Worm (Caenorhabditis elegans) whole organism, L4 larva: ENCODE results near the gene Y48G9A.11.
A peak's percentile ranks its signal among the peaks of the same experiment; 100 is the strongest.

ENCODE experiments used
- Y75B8A.6 ChIP-seq: fragments of 200-800 bp; sonication (Bioruptor generic); IDR thresholded peaks from 2 replicates; pipeline ENCODE4 v1.3.6; 2022; ENCODE audit warnings: missing genetic modification reagents, missing genetic modification characterization, missing compliant biosample characterization
- aha-1 ChIP-seq: fragments of 150-350 bp; peaks from one replicate; lab custom pipeline; 2014; ENCODE audit warnings: missing biosample characterization, missing genetic modification characterization
- ceh-28 ChIP-seq: fragments of 150-350 bp; optimal IDR thresholded peaks from 2 replicates; lab custom pipeline; 2014; ENCODE audit warnings: missing biosample characterization, missing genetic modification reagents, missing genetic modification characterization
- ceh-32 ChIP-seq: sonication (generic microtip); optimal IDR thresholded peaks from 2 replicates; lab custom pipeline; 2016; ENCODE audit warnings: mild to moderate bottlenecking, missing genetic modification characterization, missing compliant biosample characterization; ENCODE audit not compliant: poor library complexity
- ceh-44 ChIP-seq: fragments of 200-800 bp; sonication (Bioruptor generic); IDR thresholded peaks from 2 replicates; pipeline ENCODE4 v1.3.6; 2022; ENCODE audit warnings: missing genetic modification reagents, missing genetic modification characterization, missing compliant biosample characterization
- daf-16 ChIP-seq, 3 experiments: sonication (generic microtip); optimal IDR thresholded peaks; 2 replicates each; lab custom pipeline; 2016 to 2017; ENCODE audit warnings: missing genetic modification characterization in 3 of 3, missing genetic modification reagents in 3 of 3, mild to moderate bottlenecking in 2 of 3, missing compliant biosample characterization in 2 of 3, missing biosample characterization in 1 of 3, moderate library complexity in 1 of 3
- daf-19 ChIP-seq: fragments of 200-800 bp; sonication (Bioruptor generic); conservative IDR thresholded peaks from 2 replicates; pipeline ENCODE4 v1.3.6; 2022; ENCODE audit warnings: missing genetic modification characterization, missing compliant biosample characterization
- daf-8 ChIP-seq: fragments of 200-800 bp; sonication (Bioruptor generic); IDR thresholded peaks from 2 replicates; pipeline ENCODE4 v1.3.6; 2022; ENCODE audit warnings: missing genetic modification characterization, missing compliant biosample characterization
- dmd-6 ChIP-seq: fragments of 200-800 bp; sonication (Bioruptor generic); IDR thresholded peaks from 2 replicates; pipeline ENCODE4 v1.3.6; 2022; ENCODE audit warnings: missing genetic modification reagents, missing genetic modification characterization, missing compliant biosample characterization
- dpl-1 ChIP-seq: fragments of 150-350 bp; optimal IDR thresholded peaks from 2 replicates; lab custom pipeline; 2014; ENCODE audit warnings: missing biosample characterization, missing genetic modification reagents, missing genetic modification characterization
- dve-1 ChIP-seq: sonication (generic microtip); optimal IDR thresholded peaks from 2 replicates; lab custom pipeline; 2017; ENCODE audit warnings: antibody characterized with exemption, mild to moderate bottlenecking, missing genetic modification characterization, missing compliant biosample characterization; ENCODE audit not compliant: insufficient read depth
- fkh-10 ChIP-seq: fragments of 150-350 bp; optimal IDR thresholded peaks from 2 replicates; lab custom pipeline; 2014; ENCODE audit warnings: missing biosample characterization, missing genetic modification reagents, missing genetic modification characterization
- fos-1 ChIP-seq: fragments of 150-350 bp; optimal IDR thresholded peaks from 2 replicates; lab custom pipeline; 2014; ENCODE audit warnings: missing biosample characterization, missing genetic modification characterization
- lim-7 ChIP-seq: fragments of 200-800 bp; sonication (Bioruptor generic); IDR thresholded peaks from 2 replicates; pipeline ENCODE4 v1.3.6; 2022; ENCODE audit warnings: missing genetic modification characterization, missing compliant biosample characterization
- lin-1 ChIP-seq: fragments of 200-800 bp; sonication (Bioruptor generic); IDR thresholded peaks from 2 replicates; pipeline ENCODE4 v1.3.6; 2022; ENCODE audit warnings: missing genetic modification reagents, missing genetic modification characterization, missing compliant biosample characterization
- lin-13 ChIP-seq: fragments of 150-350 bp; optimal IDR thresholded peaks from 2 replicates; lab custom pipeline; 2014; ENCODE audit warnings: missing biosample characterization, missing genetic modification reagents, missing genetic modification characterization
- lin-29 ChIP-seq: fragments of 200-800 bp; sonication (Bioruptor generic); IDR thresholded peaks from 2 replicates; pipeline ENCODE4 v1.3.6; 2022; ENCODE audit warnings: missing genetic modification reagents, missing genetic modification characterization, missing compliant biosample characterization
- lir-3 ChIP-seq: sonication (generic microtip); optimal IDR thresholded peaks from 2 replicates; lab custom pipeline; 2016; ENCODE audit warnings: mild to moderate bottlenecking, missing genetic modification characterization, missing compliant biosample characterization
- madf-5 ChIP-seq, 2 experiments: fragments of 200-800 bp; sonication (Bioruptor generic); IDR thresholded peaks; 2 replicates each; pipeline ENCODE4 v1.3.6; 2022; ENCODE audit warnings: missing compliant biosample characterization in 2 of 2, missing genetic modification characterization in 2 of 2
- mdl-1 ChIP-seq, 2 experiments: fragments of 150-350 bp in 1 of 2; sonication (generic microtip) in 1 of 2; optimal IDR thresholded peaks; 2 replicates each; lab custom pipeline; 2014 to 2017; ENCODE audit warnings: missing biosample characterization in 2 of 2, missing genetic modification characterization in 2 of 2
- mdt-29 ChIP-seq: fragments of 200-800 bp; sonication (Bioruptor generic); IDR thresholded peaks from 2 replicates; pipeline ENCODE4 v1.3.6; 2022; ENCODE audit warnings: missing genetic modification reagents, missing genetic modification characterization, missing compliant biosample characterization
- mxl-2 ChIP-seq: fragments of 200-800 bp; sonication (Bioruptor generic); conservative IDR thresholded peaks from 2 replicates; pipeline ENCODE4 v1.3.6; 2022; ENCODE audit warnings: missing genetic modification reagents, missing genetic modification characterization, missing compliant biosample characterization
- nhr-28 ChIP-seq: fragments of 150-350 bp; optimal IDR thresholded peaks from 2 replicates; lab custom pipeline; 2014; ENCODE audit warnings: missing biosample characterization, missing genetic modification characterization
- nhr-42 ChIP-seq: fragments of 200-800 bp; sonication (Bioruptor generic); IDR thresholded peaks from 2 replicates; pipeline ENCODE4 v1.3.6; 2022; ENCODE audit warnings: missing genetic modification characterization, missing compliant biosample characterization
- nhr-76 ChIP-seq: fragments of 150-350 bp; optimal IDR thresholded peaks from 2 replicates; lab custom pipeline; 2014; ENCODE audit warnings: missing biosample characterization, missing genetic modification characterization
- php-3 ChIP-seq: fragments of 200-800 bp; sonication (Bioruptor generic); IDR thresholded peaks from 2 replicates; pipeline ENCODE4 v1.3.6; 2022; ENCODE audit warnings: missing genetic modification reagents, missing genetic modification characterization, missing compliant biosample characterization
- pqm-1 ChIP-seq: sonication (generic microtip); optimal IDR thresholded peaks from 2 replicates; lab custom pipeline; 2017; ENCODE audit warnings: missing biosample characterization, missing genetic modification characterization
- rbr-2 ChIP-seq: sonication (generic microtip); optimal IDR thresholded peaks from 2 replicates; lab custom pipeline; 2016; ENCODE audit warnings: missing genotype, missing genetic modification characterization, missing compliant biosample characterization
- sdz-12 ChIP-seq: fragments of 200-800 bp; sonication (Bioruptor generic); optimal IDR thresholded peaks from 2 replicates; lab custom pipeline; 2018; ENCODE audit warnings: mild to moderate bottlenecking, missing genetic modification characterization, missing compliant biosample characterization
- snpc-1.2 ChIP-seq: fragments of 200-800 bp; sonication (Bioruptor generic); IDR thresholded peaks from 2 replicates; pipeline ENCODE4 v1.3.6; 2022; ENCODE audit warnings: missing genetic modification reagents, missing genetic modification characterization, missing compliant biosample characterization
- spr-1 ChIP-seq: sonication (generic microtip); optimal IDR thresholded peaks from 2 replicates; lab custom pipeline; 2016; ENCODE audit warnings: mild to moderate bottlenecking, missing genetic modification characterization, missing compliant biosample characterization
- spr-3 ChIP-seq: fragments of 200-800 bp; sonication (Bioruptor generic); optimal IDR thresholded peaks from 2 replicates; lab custom pipeline; 2018; ENCODE audit warnings: mild to moderate bottlenecking, missing genetic modification characterization, missing compliant biosample characterization
- tra-1 ChIP-seq: fragments of 200-800 bp; sonication (Bioruptor generic); IDR thresholded peaks from 2 replicates; pipeline ENCODE4 v1.3.6; 2022; ENCODE audit warnings: missing genetic modification reagents, missing genetic modification characterization, missing compliant biosample characterization
- unc-62 ChIP-seq, 3 experiments: fragments of 150-350 bp in 1 of 3; sonication (generic microtip); optimal IDR thresholded peaks in 2 of 3; peaks in 1 of 3; 1 replicate in 1 of 3; 2 replicates in 2 of 3; lab custom pipeline; 2014 to 2017; ENCODE audit warnings: missing biosample characterization in 3 of 3, missing genetic modification characterization in 3 of 3, missing genetic modification reagents in 3 of 3, missing genotype in 1 of 3
- zfp-3 ChIP-seq: fragments of 200-800 bp; sonication (Bioruptor generic); conservative IDR thresholded peaks from 2 replicates; pipeline ENCODE4 v1.3.6; 2022; ENCODE audit warnings: missing genetic modification reagents, missing genetic modification characterization, missing compliant biosample characterization

The Y48G9A.11 gene

DNA sequence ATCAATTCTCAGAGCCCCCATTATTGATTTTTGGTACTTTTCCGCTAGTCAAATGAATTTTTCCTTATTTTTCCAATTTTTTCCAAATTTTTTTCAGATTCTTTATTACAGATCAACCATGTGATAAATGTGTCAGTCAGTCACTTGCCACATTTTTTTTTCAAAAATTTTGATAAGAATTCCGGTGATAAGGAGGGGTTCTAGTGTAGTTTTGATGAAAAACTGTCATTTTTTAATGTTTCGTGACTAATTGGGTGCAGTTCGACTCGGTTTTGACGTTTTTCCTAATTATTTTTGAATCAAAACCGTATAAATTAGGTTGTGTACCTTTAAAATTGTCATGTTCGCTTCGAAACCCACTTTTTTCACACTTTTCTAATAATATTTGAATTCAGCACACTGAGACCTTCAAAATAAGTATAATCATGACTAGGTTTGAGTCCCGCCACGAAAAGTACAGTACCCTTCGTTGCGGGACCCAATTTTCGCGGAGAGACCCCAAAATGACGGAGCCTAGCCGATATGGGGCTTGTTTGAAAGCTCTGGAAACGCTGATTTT is 16.8 kb downstream of the Y48G9A.11 start (continued):
- TF ChIP-seq ceh-32 (no peak), php-3 (GFP tag; lab: Robert Waterston, UW) (peak; percentile 59; the same call in 1 of the 2 replicates), tra-1 (GFP tag; lab: Robert Waterston, UW) (0 out of 2 replicates have a peak, but pooled peaks have one; percentile 27), lir-3 (no peak), lin-13 (GFP tag; lab: Kevin White, UChicago) (peak; percentile 19), lin-1 (GFP tag; lab: Robert Waterston, UW) (no peak), mdt-29 (GFP tag; lab: Robert Waterston, UW) (no peak), pqm-1 (tag; lab: Kevin White, UChicago) (peak; percentile 69), snpc-1.2 (GFP tag; lab: Robert Waterston, UW) (no peak), aha-1 (no peak), daf-16 (GFP tag; optimal IDR thresholded peaks at IDR 0.05; lab: Kevin White, UChicago) (no peak), daf-16 (tag; optimal IDR thresholded peaks at IDR 0.05; lab: Kevin White, UChicago) (peak; percentile 50), dmd-6 (peak; percentile 85)

DNA sequence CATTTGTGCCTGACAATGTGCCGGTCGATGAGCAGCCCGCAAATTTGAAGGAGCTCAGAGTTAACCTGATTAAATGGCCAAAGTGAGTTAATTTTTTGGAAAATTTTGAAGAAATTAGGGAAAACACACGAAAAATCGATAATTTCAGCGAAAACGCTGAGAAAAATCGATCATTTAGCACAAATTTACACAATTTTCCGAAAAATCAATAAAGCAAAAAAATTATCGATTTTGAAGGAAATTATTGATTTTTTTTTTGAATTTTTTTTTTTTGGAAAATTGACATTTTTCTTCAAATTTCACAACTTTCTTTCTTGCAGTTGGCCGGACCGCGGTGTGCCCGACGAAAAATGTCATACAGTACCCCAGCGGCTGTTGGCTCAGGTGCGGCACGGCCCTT is 18.5 kb downstream of the Y48G9A.11 start:
- TF ChIP-seq php-3 (GFP tag; lab: Robert Waterston, UW), result no peak
- peak; percentile 85 for TF ChIP-seq ceh-28 (tag; lab: Kevin White, UChicago)
- TF ChIP-seq, all 104 proteins: peak for 1

DNA sequence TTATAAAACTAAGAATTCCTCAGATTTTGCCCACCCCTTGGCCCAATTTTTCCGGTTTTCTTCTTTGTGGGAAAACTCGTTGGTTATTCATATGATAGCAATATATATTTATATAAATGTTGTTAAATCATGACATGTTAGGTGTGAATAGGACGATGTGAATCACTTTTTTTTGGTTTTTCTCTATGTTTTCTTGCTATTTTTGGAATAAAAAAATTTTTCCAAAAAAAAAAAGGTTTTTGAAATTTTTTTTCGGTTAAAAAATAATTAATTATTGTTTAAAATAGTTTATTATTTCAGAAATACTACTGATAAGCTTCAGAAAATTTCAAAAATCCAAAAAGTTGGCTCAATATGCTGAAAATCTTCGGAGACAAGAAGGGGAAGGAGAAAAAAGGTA is 24.3 kb downstream of the Y48G9A.11 start, which contains the start of gene Y48G9A.9:
Gene Y48G9A.9 (plus strand): TSS at position 301 of the 400 bp plus-strand sequence.
- no peak for TF ChIP-seq dpl-1 (GFP tag; lab: Kevin White, UChicago)
- TF ChIP-seq daf-19, result no peak
- TF ChIP-seq lim-7 (GFP tag; lab: Robert Waterston, UW), result no peak
- TF ChIP-seq spr-3 (GFP tag; lab: Kevin White, UChicago), result no peak
- no peak for TF ChIP-seq lin-13 (GFP tag; lab: Kevin White, UChicago)
- no peak for TF ChIP-seq ceh-44 (GFP tag; lab: Robert Waterston, UW)
- TF ChIP-seq spr-1, result no peak
- no peak for TF ChIP-seq Y75B8A.6 (GFP tag; lab: Robert Waterston, UW)
- no peak for TF ChIP-seq mdl-1 (tag; optimal IDR thresholded peaks at IDR 0.05; lab: Kevin White, UChicago)
- TF ChIP-seq dve-1, result no peak
- TF ChIP-seq rbr-2 (tag; lab: Kevin White, UChicago), result no peak
- no peak for TF ChIP-seq daf-16 (GFP tag; optimal IDR thresholded peaks at IDR 0.05; lab: Kevin White, UChicago)
- no peak for TF ChIP-seq daf-16 (tag; optimal IDR thresholded peaks at IDR 0.05; lab: Kevin White, UChicago)
- TF ChIP-seq nhr-76 (tag; lab: Kevin White, UChicago), result no peak
- no peak for TF ChIP-seq madf-5 (GFP tag; IDR thresholded peaks at IDR 0.05; lab: Robert Waterston, UW)
- no peak for TF ChIP-seq nhr-42 (GFP tag; lab: Robert Waterston, UW)
- no peak for TF ChIP-seq mxl-2
- TF ChIP-seq fos-1 (tag; lab: Kevin White, UChicago), result no peak
- TF ChIP-seq sdz-12 (GFP tag; lab: Kevin White, UChicago), result no peak
- no peak for TF ChIP-seq fkh-10 (GFP tag; lab: Kevin White, UChicago)
- no peak for TF ChIP-seq snpc-1.2 (GFP tag; lab: Robert Waterston, UW)

DNA sequence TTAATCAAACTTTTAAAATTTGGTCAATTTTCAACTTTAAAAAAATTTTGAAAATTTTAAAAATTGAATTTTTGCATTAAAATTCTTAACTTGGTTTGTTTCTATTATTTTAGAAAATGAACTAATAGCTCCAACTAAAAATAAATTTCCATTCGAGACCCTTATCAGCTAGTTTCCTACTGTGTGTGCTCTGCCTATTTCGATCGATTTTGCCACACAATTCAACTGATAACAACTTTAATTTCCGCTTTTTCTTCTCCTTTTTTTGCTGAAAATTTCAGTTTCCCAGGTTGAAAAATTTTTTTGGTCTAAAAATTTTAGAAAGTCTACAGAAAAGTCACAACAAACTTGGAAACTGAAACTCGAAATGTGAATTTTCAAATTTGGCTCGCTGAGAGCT is 25.3 kb downstream of the Y48G9A.11 start:
- no peak for TF ChIP-seq fos-1 (tag; lab: Kevin White, UChicago)
- TF ChIP-seq nhr-28 (tag; lab: Kevin White, UChicago), result peak; percentile 65
- TF ChIP-seq lin-29, result no peak
- no peak for TF ChIP-seq daf-8 (GFP tag; lab: Robert Waterston, UW)
- TF ChIP-seq zfp-3 (GFP tag; lab: Robert Waterston, UW), result no peak
- TF ChIP-seq daf-16 (GFP tag; optimal IDR thresholded peaks at IDR 0.05; lab: Kevin White, UChicago), result no peak
- peak; percentile 54 for TF ChIP-seq daf-16 (tag; optimal IDR thresholded peaks at IDR 0.05; lab: Kevin White, UChicago)
- TF ChIP-seq aha-1, result no peak
- TF ChIP-seq pqm-1 (tag; lab: Kevin White, UChicago), result peak; percentile 64
- TF ChIP-seq dve-1, result peak; percentile 20
- TF ChIP-seq unc-62 (GFP tag; optimal IDR thresholded peaks at IDR 0.05 in 1 of 2; lab: Kevin White, UChicago), result peak in 1 of 2 experiments; percentile 57
- TF ChIP-seq unc-62 (tag; optimal IDR thresholded peaks at IDR 0.05; lab: Kevin White, UChicago), result no peak
- TF ChIP-seq mdt-29 (GFP tag; lab: Robert Waterston, UW), result no peak
- no peak for TF ChIP-seq lir-3
- TF ChIP-seq dmd-6, result peak; percentile 6; the same call in 1 of the 2 replicates
